Fruit fly (Drosophila melanogaster) whole organism, embryonic: Measurements from ENCODE around the gene CAH1.
A peak's percentile ranks its signal among the peaks of the same experiment; 100 is the strongest.

Source experiments
- BEAF-32 ChIP-seq: fragments of 200-800 bp; sonication (Bioruptor generic); optimal IDR thresholded peaks from 3 replicates; lab custom pipeline; 2017; ENCODE audit warnings: missing biosample characterization, missing genetic modification characterization, mild to moderate bottlenecking, moderate library complexity, missing genetic modification reagents
- Bgb ChIP-seq: fragments of 200-800 bp; sonication (Bioruptor generic); IDR thresholded peaks from 2 replicates; pipeline ENCODE4 v1.3.6; 2022; ENCODE audit warnings: missing biosample characterization, missing genetic modification characterization; ENCODE audit not compliant: partially characterized antibody
- CG10267 ChIP-seq: fragments of 200-800 bp; sonication (Bioruptor generic); optimal IDR thresholded peaks from 2 replicates; lab custom pipeline; 2018; ENCODE audit warnings: missing biosample characterization, mild to moderate bottlenecking, missing genetic modification characterization, moderate library complexity
- CG1233 ChIP-seq: fragments of 200-800 bp; sonication (Bioruptor generic); optimal IDR thresholded peaks from 4 replicates; lab custom pipeline; 2018; ENCODE audit warnings: missing biosample characterization, mild to moderate bottlenecking, missing genetic modification characterization
- CG12659 ChIP-seq: fragments of 200-800 bp; sonication (Bioruptor generic); optimal IDR thresholded peaks from 3 replicates; lab custom pipeline; 2017; ENCODE audit warnings: mild to moderate bottlenecking, missing biosample characterization, missing genetic modification reagents, missing genetic modification characterization
- CG12744 ChIP-seq: fragments of 200-800 bp; sonication (Bioruptor generic); optimal IDR thresholded peaks from 2 replicates; lab custom pipeline; 2016; ENCODE audit warnings: missing biosample characterization, missing genetic modification characterization
- CG12769 ChIP-seq: fragments of 200-800 bp; sonication (Bioruptor generic); optimal IDR thresholded peaks from 2 replicates; lab custom pipeline; 2019; ENCODE audit warnings: missing biosample characterization, mild to moderate bottlenecking, missing genetic modification characterization, moderate library complexity
- CG13287 ChIP-seq: fragments of 200-800 bp; sonication (Bioruptor generic); IDR thresholded peaks from 2 replicates; pipeline ENCODE4 v1.3.6; 2022; ENCODE audit warnings: missing biosample characterization, missing genetic modification characterization; ENCODE audit not compliant: partially characterized antibody
- CG14860 ChIP-seq: fragments of 200-800 bp; sonication (Bioruptor generic); IDR thresholded peaks from 3 replicates; pipeline ENCODE4 v1.3.6; 2022; ENCODE audit warnings: missing biosample characterization, missing genetic modification characterization; ENCODE audit not compliant: partially characterized antibody
- CG15269 ChIP-seq: fragments of 200-800 bp; sonication (Bioruptor generic); optimal IDR thresholded peaks from 2 replicates; lab custom pipeline; 2018; ENCODE audit warnings: missing biosample characterization, mild to moderate bottlenecking, missing genetic modification characterization, moderate library complexity
- CG17385 ChIP-seq: fragments of 200-800 bp; sonication (Bioruptor generic); optimal IDR thresholded peaks from 3 replicates; lab custom pipeline; 2018; ENCODE audit warnings: missing biosample characterization, mild to moderate bottlenecking, missing genetic modification characterization
- CG2116 ChIP-seq: fragments of 200-800 bp; sonication (Bioruptor generic); optimal IDR thresholded peaks from 3 replicates; lab custom pipeline; 2018; ENCODE audit warnings: missing biosample characterization, mild to moderate bottlenecking, missing genetic modification characterization
- CG2199 ChIP-seq: fragments of 200-800 bp; sonication (Bioruptor generic); IDR thresholded peaks from 3 replicates; pipeline ENCODE4 v1.3.6; 2022; ENCODE audit warnings: missing biosample characterization, missing genetic modification characterization
- CG42726 ChIP-seq: fragments of 200-800 bp; sonication (Bioruptor generic); IDR thresholded peaks from 2 replicates; pipeline ENCODE4 v1.3.6; 2022; ENCODE audit warnings: missing biosample characterization, missing genetic modification characterization; ENCODE audit not compliant: partially characterized antibody
- CG6791 ChIP-seq: fragments of 200-800 bp; sonication (Bioruptor generic); IDR thresholded peaks from 3 replicates; pipeline ENCODE4 v1.3.6; 2022; ENCODE audit warnings: missing biosample characterization, missing genetic modification characterization; ENCODE audit not compliant: partially characterized antibody
- CG7963 ChIP-seq: fragments of 200-800 bp; sonication (Bioruptor generic); IDR thresholded peaks from 3 replicates; pipeline ENCODE4 v1.3.6; 2022; ENCODE audit warnings: missing biosample characterization, missing genetic modification characterization; ENCODE audit not compliant: partially characterized antibody
- CG8089 ChIP-seq: fragments of 200-800 bp; sonication (Bioruptor generic); optimal IDR thresholded peaks from 3 replicates; lab custom pipeline; 2016; ENCODE audit warnings: missing biosample characterization, missing genetic modification characterization
- D ChIP-seq, 2 experiments: fragments of 200-800 bp in 1 of 2; fragments of >200 bp in 1 of 2; sonication (Bioruptor generic) in 1 of 2; optimal IDR thresholded peaks; 2 replicates in 1 of 2; 3 replicates in 1 of 2; lab custom pipeline; 2017; ENCODE audit warnings: mild to moderate bottlenecking in 1 of 2, missing biosample characterization in 1 of 2, missing genetic modification characterization in 1 of 2, missing genetic modification reagents in 1 of 2
- Dip3 ChIP-seq: fragments of 200-800 bp; sonication (Bioruptor generic); optimal IDR thresholded peaks from 3 replicates; lab custom pipeline; 2016; ENCODE audit warnings: missing biosample characterization, missing genetic modification characterization
- Doc3 ChIP-seq: fragments of 200-800 bp; sonication (Bioruptor generic); IDR thresholded peaks from 3 replicates; pipeline ENCODE4 v1.3.6; 2022; ENCODE audit warnings: missing biosample characterization, missing genetic modification characterization; ENCODE audit not compliant: partially characterized antibody
- Dref ChIP-seq: fragments of 200-800 bp; sonication (Bioruptor generic); IDR thresholded peaks from 2 replicates; pipeline ENCODE4 v1.3.6; 2022; ENCODE audit warnings: missing biosample characterization, missing genetic modification characterization
- E2f2 ChIP-seq: fragments of 200-800 bp; sonication (Bioruptor generic); IDR thresholded peaks from 2 replicates; pipeline ENCODE4 v1.3.6; 2022; ENCODE audit warnings: missing biosample characterization, missing genetic modification characterization
- HLH4C ChIP-seq: fragments of 200-800 bp; sonication (Bioruptor generic); IDR thresholded peaks from 3 replicates; pipeline ENCODE4 v1.3.6; 2022; ENCODE audit warnings: missing biosample characterization, missing genetic modification characterization; ENCODE audit not compliant: partially characterized antibody
- MBD-R2 ChIP-seq: fragments of 200-800 bp; sonication (Bioruptor generic); IDR thresholded peaks from 2 replicates; pipeline ENCODE4 v1.3.6; 2022; ENCODE audit warnings: missing biosample characterization, missing genetic modification characterization
- MESR4 ChIP-seq: fragments of 200-800 bp; sonication (Bioruptor generic); optimal IDR thresholded peaks from 2 replicates; lab custom pipeline; 2018; ENCODE audit warnings: missing biosample characterization, mild to moderate bottlenecking, missing genetic modification characterization, moderate library complexity
- Opbp ChIP-seq: fragments of 200-800 bp; sonication (Bioruptor generic); IDR thresholded peaks from 3 replicates; pipeline ENCODE4 v1.3.6; 2022; ENCODE audit warnings: missing biosample characterization, missing genetic modification characterization; ENCODE audit not compliant: partially characterized antibody
- Sry-δ ChIP-seq: fragments of 200-800 bp; sonication (Bioruptor generic); optimal IDR thresholded peaks from 2 replicates; lab custom pipeline; 2016; ENCODE audit warnings: missing biosample characterization, missing genetic modification characterization
- Xbp1 ChIP-seq: fragments of 200-800 bp; sonication (Bioruptor generic); optimal IDR thresholded peaks from 3 replicates; lab custom pipeline; 2016; ENCODE audit warnings: missing biosample characterization, mild to moderate bottlenecking, missing genetic modification characterization
- amos ChIP-seq: fragments of 200-800 bp; sonication (Bioruptor generic); IDR thresholded peaks from 2 replicates; pipeline ENCODE4 v1.3.6; 2022; ENCODE audit warnings: missing biosample characterization, missing genetic modification characterization; ENCODE audit not compliant: partially characterized antibody
- bbx ChIP-seq: fragments of 200-800 bp; sonication (Bioruptor generic); IDR thresholded peaks from 2 replicates; pipeline ENCODE4 v1.3.6; 2022; ENCODE audit warnings: missing biosample characterization, missing genetic modification characterization; ENCODE audit not compliant: partially characterized antibody
- bowl ChIP-seq: fragments of 200-800 bp; sonication (Bioruptor generic); IDR thresholded peaks from 2 replicates; pipeline ENCODE4 v1.3.6; 2022; ENCODE audit warnings: missing biosample characterization, missing genetic modification characterization
- dan ChIP-seq: fragments of 200-800 bp; sonication (Bioruptor generic); IDR thresholded peaks from 2 replicates; pipeline ENCODE4 v1.3.6; 2022; ENCODE audit warnings: missing biosample characterization, missing genetic modification characterization
- ftz-f1 ChIP-seq: fragments of 200-800 bp; sonication (Bioruptor generic); optimal IDR thresholded peaks from 2 replicates; lab custom pipeline; 2016; ENCODE audit warnings: missing biosample characterization, missing genetic modification characterization
- gcm2 ChIP-seq: fragments of 200-800 bp; sonication (Bioruptor generic); optimal IDR thresholded peaks from 2 replicates; lab custom pipeline; 2016; ENCODE audit warnings: missing biosample characterization, missing genetic modification characterization
- gfzf ChIP-seq: fragments of 200-800 bp; sonication (Bioruptor generic); optimal IDR thresholded peaks from 2 replicates; lab custom pipeline; 2016; ENCODE audit warnings: missing biosample characterization, mild to moderate bottlenecking, missing genetic modification characterization, moderate library complexity
- gro ChIP-seq: fragments of 200-800 bp; sonication (Bioruptor generic); optimal IDR thresholded peaks from 2 replicates; lab custom pipeline; 2016; ENCODE audit warnings: missing biosample characterization, missing genetic modification characterization
- inv ChIP-seq: fragments of 200-800 bp; sonication (Bioruptor generic); IDR thresholded peaks from 2 replicates; pipeline ENCODE4 v1.3.6; 2022; ENCODE audit warnings: missing biosample characterization, missing genetic modification characterization; ENCODE audit not compliant: partially characterized antibody
- nerfin-2 ChIP-seq: fragments of 200-800 bp; sonication (Bioruptor generic); IDR thresholded peaks from 2 replicates; pipeline ENCODE4 v1.3.6; 2022; ENCODE audit warnings: missing biosample characterization, missing genetic modification characterization; ENCODE audit not compliant: partially characterized antibody
- nmo ChIP-seq: fragments of 200-800 bp; sonication (Bioruptor generic); optimal IDR thresholded peaks from 2 replicates; lab custom pipeline; 2018; ENCODE audit warnings: missing biosample characterization, mild to moderate bottlenecking, missing genetic modification characterization, moderate library complexity
- nom ChIP-seq: fragments of 200-800 bp; sonication (Bioruptor generic); optimal IDR thresholded peaks from 2 replicates; lab custom pipeline; 2017; ENCODE audit warnings: missing biosample characterization, missing genetic modification characterization, mild to moderate bottlenecking, moderate library complexity, missing genetic modification reagents
- schlank ChIP-seq: fragments of 200-800 bp; sonication (Bioruptor generic); optimal IDR thresholded peaks from 2 replicates; lab custom pipeline; 2018; ENCODE audit warnings: missing biosample characterization, mild to moderate bottlenecking, missing genetic modification characterization
- sna ChIP-seq: fragments of 200-800 bp; sonication (Bioruptor generic); IDR thresholded peaks from 2 replicates; pipeline ENCODE4 v1.3.6; 2022; ENCODE audit warnings: missing biosample characterization, missing genetic modification characterization; ENCODE audit not compliant: partially characterized antibody
- stwl ChIP-seq: fragments of 200-800 bp; sonication (Bioruptor generic); optimal IDR thresholded peaks from 3 replicates; lab custom pipeline; 2018; ENCODE audit warnings: missing biosample characterization, mild to moderate bottlenecking, missing genetic modification characterization, moderate library complexity
- tna ChIP-seq: fragments of 200-800 bp; sonication (Bioruptor generic); IDR thresholded peaks from 2 replicates; pipeline ENCODE4 v1.3.6; 2022; ENCODE audit warnings: missing biosample characterization, missing genetic modification characterization; ENCODE audit not compliant: partially characterized antibody
- trem ChIP-seq: fragments of 200-800 bp; optimal IDR thresholded peaks from 3 replicates; lab custom pipeline; 2019; ENCODE audit warnings: missing biosample characterization, mild to moderate bottlenecking, missing genetic modification characterization, moderate library complexity
- vnd ChIP-seq: fragments of 200-800 bp; sonication (Bioruptor generic); IDR thresholded peaks from 3 replicates; pipeline ENCODE4 v1.3.6; 2022; ENCODE audit warnings: missing biosample characterization, missing genetic modification characterization; ENCODE audit not compliant: partially characterized antibody
- zen2 ChIP-seq: fragments of 200-800 bp; sonication (Bioruptor generic); IDR thresholded peaks from 3 replicates; pipeline ENCODE4 v1.3.6; 2022; ENCODE audit warnings: missing biosample characterization, missing genetic modification characterization; ENCODE audit not compliant: partially characterized antibody

Gene CAH1

dm6 chr2L:13770884-13771283 lies 32.5 kb upstream of the CAH1 start (continued):
- TF ChIP-seq BEAF-32 (GFP tag; lab: Kevin White, UChicago) (peak; percentile 75), Sry-δ (peak; percentile 63), vnd (peak; percentile 40; the same call in 2 of the 3 replicates), E2f2 (GFP tag; lab: Robert Waterston, UW) (peak; percentile 94), schlank (tag; lab: Kevin White, UChicago) (no peak), CG15269 (tag; lab: Kevin White, UChicago) (no peak), gro (GFP tag; lab: Kevin White, UChicago) (no peak), gcm2 (GFP tag; lab: Kevin White, UChicago) (no peak), gfzf (GFP tag; lab: Kevin White, UChicago) (peak; percentile 73), zen2 (GFP tag; lab: Robert Waterston, UW) (peak; percentile 18; the same call in 1 of the 3 replicates), Bgb (peak; percentile 65), Doc3 (peak; percentile 60), stwl (peak; percentile 83), CG10267 (tag; lab: Kevin White, UChicago) (peak; percentile 60), CG12659 (GFP tag; lab: Kevin White, UChicago) (peak; percentile 28), MBD-R2 (GFP tag; lab: Robert Waterston, UW) (peak; percentile 88), CG12744 (GFP tag; lab: Kevin White, UChicago) (no peak), CG13287 (GFP tag; lab: Robert Waterston, UW) (peak; percentile 85), trem (tag; lab: Kevin White, UChicago) (peak; percentile 34), Dip3 (GFP tag; lab: Kevin White, UChicago) (peak; percentile 68), nerfin-2 (peak; percentile 67), Dref (GFP tag; lab: Robert Waterston, UW) (peak; percentile 84), CG14860 (GFP tag; lab: Robert Waterston, UW) (peak; percentile 51; the same call in 2 of the 3 replicates), dan (no peak), CG12769 (no peak), nmo (peak; percentile 10), CG2199 (GFP tag; lab: Robert Waterston, UW) (no peak), Opbp (GFP tag; lab: Robert Waterston, UW) (peak; percentile 75), amos (GFP tag; lab: Robert Waterston, UW) (peak; percentile 74), ftz-f1 (peak; percentile 93), CG2116 (GFP tag; lab: Kevin White, UChicago) (peak; percentile 76), MESR4 (GFP tag; lab: Kevin White, UChicago) (peak; percentile 80), CG8089 (GFP tag; lab: Kevin White, UChicago) (no peak), bowl (no peak), CG7963 (0 out of 3 replicates have a peak, but pooled peaks have one; percentile 43), CG1233 (no peak), tna (GFP tag; lab: Robert Waterston, UW) (peak; percentile 39; the same call in 1 of the 2 replicates), CG6791 (GFP tag; lab: Robert Waterston, UW) (peak; percentile 77), bbx (peak; percentile 70; the same call in 1 of the 2 replicates), inv (peak; percentile 50), nom (no peak), sna (peak; percentile 70), HLH4C (GFP tag; lab: Robert Waterston, UW) (peak; percentile 62), CG17385 (GFP tag; lab: Kevin White, UChicago) (peak; percentile 97), CG42726 (GFP tag; lab: Robert Waterston, UW) (peak; percentile 44; the same call in 1 of the 2 replicates), D (optimal IDR thresholded peaks at IDR 0.05; lab: Kevin White, UChicago) (no peak), D (GFP tag; optimal IDR thresholded peaks at IDR 0.05; lab: Kevin White, UChicago) (no peak), Xbp1 (peak; percentile 36)
